Fruit fly (Drosophila melanogaster): Measurements from ENCODE around the gene CG13998.

Gene CG13998

DNA sequence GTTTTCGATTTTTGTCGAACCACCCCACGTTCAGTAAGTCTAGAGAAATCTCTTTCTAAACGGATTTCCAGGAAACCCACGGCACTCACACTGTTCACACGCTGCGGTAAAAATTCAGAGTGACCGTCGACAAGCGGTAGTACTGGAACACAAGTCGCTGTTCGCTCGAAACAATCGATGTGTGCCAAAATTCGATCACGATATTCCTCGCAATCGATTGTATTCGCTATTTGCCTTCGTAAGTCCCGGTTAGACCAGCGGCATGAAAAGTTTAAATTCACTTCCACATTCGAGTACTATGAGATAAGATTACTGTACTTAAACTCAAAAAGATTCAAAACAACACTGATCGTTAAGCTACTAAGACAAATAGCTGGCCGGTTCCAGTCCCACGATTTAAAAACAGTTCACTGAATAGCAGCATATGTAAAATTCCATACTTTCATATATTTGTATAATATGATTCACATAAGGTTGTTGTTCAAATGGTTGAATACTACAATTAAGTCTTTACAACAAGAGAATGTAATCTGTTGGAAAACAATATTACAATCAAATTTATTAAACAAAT, 24.3 kb upstream of the CG13998 start, which contains the start of gene chic:
Gene chic (minus strand): TSS at position 157 of the 571 bp plus-strand sequence.
- TF ChIP-seq CG4496 (GFP tag; IDR thresholded peaks at IDR 0.05) (no peak), rn (GFP tag; IDR thresholded peaks at IDR 0.05) (no peak), CG15710 (tag; optimal IDR thresholded peaks at IDR 0.05) (no peak), CG8301 (tag; optimal IDR thresholded peaks at IDR 0.05) (no peak), Pif1B (GFP tag; optimal IDR thresholded peaks at IDR 0.05) (no peak), CG9948 (tag; optimal IDR thresholded peaks at IDR 0.05) (no peak), Pif1A (GFP tag; optimal IDR thresholded peaks at IDR 0.05) (no peak), CG32121 (GFP tag; IDR thresholded peaks at IDR 0.05) (no peak), Snoo (tag; optimal IDR thresholded peaks at IDR 0.05) (no peak), EcR (GFP tag; optimal IDR thresholded peaks at IDR 0.05) (no peak), CG13204 (GFP tag; optimal IDR thresholded peaks at IDR 0.05) (no peak), D1 (tag; optimal IDR thresholded peaks at IDR 0.05) (no peak), CG8159 (tag; optimal IDR thresholded peaks at IDR 0.05) (no peak), Ets98B (GFP tag; IDR thresholded peaks at IDR 0.05) (no peak), CG14655 (GFP tag; optimal IDR thresholded peaks at IDR 0.05) (no peak), CG10348 (GFP tag; IDR thresholded peaks at IDR 0.05) (no peak)

dm6 chr2L:5979957-5980861, 23.6 kb upstream of the CG13998 start:
- no peak for TF ChIP-seq D1 (tag; optimal IDR thresholded peaks at IDR 0.05)
- TF ChIP-seq EcR (GFP tag; optimal IDR thresholded peaks at IDR 0.05) = peak; percentile 95
- TF ChIP-seq gl (tag; optimal IDR thresholded peaks at IDR 0.05) = no peak
- no peak for TF ChIP-seq CG4496 (GFP tag; IDR thresholded peaks at IDR 0.05)
- no peak for TF ChIP-seq CG8301 (tag; optimal IDR thresholded peaks at IDR 0.05)
- peak; percentile 30 for TF ChIP-seq Pif1B (GFP tag; optimal IDR thresholded peaks at IDR 0.05)
- peak; percentile 40 for TF ChIP-seq Pif1A (GFP tag; optimal IDR thresholded peaks at IDR 0.05)
- TF ChIP-seq Snoo (tag; optimal IDR thresholded peaks at IDR 0.05) = no peak
- no peak for TF ChIP-seq fd96Ca (GFP tag; IDR thresholded peaks at IDR 0.05)
- TF ChIP-seq CG34367 (tag; optimal IDR thresholded peaks at IDR 0.05) = no peak
- TF ChIP-seq CG17806 (tag; optimal IDR thresholded peaks at IDR 0.05) = peak; percentile 8
- no peak for TF ChIP-seq CG12605 (GFP tag; IDR thresholded peaks at IDR 0.05)
- TF ChIP-seq CG9948 (tag; optimal IDR thresholded peaks at IDR 0.05) = no peak
- TF ChIP-seq CG15710 (tag; optimal IDR thresholded peaks at IDR 0.05) = no peak
- TF ChIP-seq CG10348 (GFP tag; IDR thresholded peaks at IDR 0.05) = no peak
- peak; percentile 30 for TF ChIP-seq CG8159 (tag; optimal IDR thresholded peaks at IDR 0.05)
- TF ChIP-seq CG13204 (GFP tag; optimal IDR thresholded peaks at IDR 0.05) = peak; percentile 87
- no peak for TF ChIP-seq Ets98B (GFP tag; IDR thresholded peaks at IDR 0.05)
- TF ChIP-seq CG32121 (GFP tag; IDR thresholded peaks at IDR 0.05) = no peak
- no peak for TF ChIP-seq CG14655 (GFP tag; optimal IDR thresholded peaks at IDR 0.05)
- TF ChIP-seq rn (GFP tag; IDR thresholded peaks at IDR 0.05) = no peak

dm6 chr2L:5979055-5979399, 22.4 kb upstream of the CG13998 start:
- no peak for TF ChIP-seq rn (GFP tag; IDR thresholded peaks at IDR 0.05)
- no peak for TF ChIP-seq CG8159 (tag; optimal IDR thresholded peaks at IDR 0.05)
- TF ChIP-seq Pif1B (GFP tag; optimal IDR thresholded peaks at IDR 0.05) = no peak
- no peak for TF ChIP-seq EcR (GFP tag; optimal IDR thresholded peaks at IDR 0.05)
- no peak for TF ChIP-seq Pif1A (GFP tag; optimal IDR thresholded peaks at IDR 0.05)
- TF ChIP-seq CG12605 (GFP tag; IDR thresholded peaks at IDR 0.05) = no peak
- no peak for TF ChIP-seq CG9948 (tag; optimal IDR thresholded peaks at IDR 0.05)
- TF ChIP-seq CG17806 (tag; optimal IDR thresholded peaks at IDR 0.05) = no peak
- TF ChIP-seq CG32121 (GFP tag; IDR thresholded peaks at IDR 0.05) = no peak
- TF ChIP-seq CG14655 (GFP tag; optimal IDR thresholded peaks at IDR 0.05) = no peak
- no peak for TF ChIP-seq CG34367 (tag; optimal IDR thresholded peaks at IDR 0.05)
- TF ChIP-seq CG15710 (tag; optimal IDR thresholded peaks at IDR 0.05) = no peak
- TF ChIP-seq D1 (tag; optimal IDR thresholded peaks at IDR 0.05) = no peak
- no peak for TF ChIP-seq CG8301 (tag; optimal IDR thresholded peaks at IDR 0.05)
- TF ChIP-seq Snoo (tag; optimal IDR thresholded peaks at IDR 0.05) = no peak
- no peak for TF ChIP-seq CG13204 (GFP tag; optimal IDR thresholded peaks at IDR 0.05)
- no peak for TF ChIP-seq Ets98B (GFP tag; IDR thresholded peaks at IDR 0.05)
- no peak for TF ChIP-seq fd96Ca (GFP tag; IDR thresholded peaks at IDR 0.05)
- no peak for TF ChIP-seq CG10348 (GFP tag; IDR thresholded peaks at IDR 0.05)
- no peak for TF ChIP-seq CG4496 (GFP tag; IDR thresholded peaks at IDR 0.05)

DNA sequence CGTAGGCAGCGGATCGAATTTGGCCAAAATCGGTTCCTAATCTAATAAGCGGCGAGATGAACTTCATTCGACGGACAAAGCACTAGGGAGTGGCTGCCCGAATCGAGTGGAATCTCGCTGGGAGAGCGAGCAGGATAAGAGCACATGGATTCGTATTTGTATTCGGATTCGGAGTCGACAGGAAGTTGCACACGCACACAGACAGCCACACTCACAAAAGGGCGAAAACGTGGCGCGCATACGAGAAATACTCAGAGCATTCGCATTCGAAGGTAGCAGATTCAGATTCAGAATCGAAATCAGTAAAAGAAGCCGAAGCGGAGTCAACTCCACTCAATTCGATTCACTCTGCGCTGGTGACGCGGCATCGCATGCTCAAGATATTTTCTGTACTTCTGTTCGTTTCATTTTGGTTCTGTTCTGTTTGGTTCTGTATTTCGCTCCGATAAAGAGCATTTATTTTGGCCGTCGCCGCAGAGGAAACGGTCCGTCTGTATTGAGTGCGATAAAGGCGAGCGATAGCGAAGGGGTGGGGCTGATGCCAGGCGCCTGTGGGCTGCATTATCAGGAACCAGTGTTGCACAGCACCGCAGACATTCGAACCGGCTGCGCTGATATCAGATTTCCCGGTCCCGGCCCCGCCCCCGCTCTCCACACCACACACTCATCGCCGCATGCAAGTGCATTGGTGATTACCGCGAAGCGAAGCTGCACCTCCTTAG, 21.9 kb upstream of the CG13998 start:
- TF ChIP-seq EcR (GFP tag; optimal IDR thresholded peaks at IDR 0.05) = peak; percentile 45
- peak; percentile 7 for TF ChIP-seq Snoo (tag; optimal IDR thresholded peaks at IDR 0.05)
- TF ChIP-seq Pif1B (GFP tag; optimal IDR thresholded peaks at IDR 0.05) = peak; percentile 34
- TF ChIP-seq D1 (tag; optimal IDR thresholded peaks at IDR 0.05) = no peak
- TF ChIP-seq CG32121 (GFP tag; IDR thresholded peaks at IDR 0.05) = no peak
- no peak for TF ChIP-seq CG34367 (tag; optimal IDR thresholded peaks at IDR 0.05)
- TF ChIP-seq CG15710 (tag; optimal IDR thresholded peaks at IDR 0.05) = peak; percentile 5
- no peak for TF ChIP-seq Pif1A (GFP tag; optimal IDR thresholded peaks at IDR 0.05)
- no peak for TF ChIP-seq fd96Ca (GFP tag; IDR thresholded peaks at IDR 0.05)
- no peak for TF ChIP-seq CG9948 (tag; optimal IDR thresholded peaks at IDR 0.05)
- TF ChIP-seq CG13204 (GFP tag; optimal IDR thresholded peaks at IDR 0.05) = peak; percentile 68
- TF ChIP-seq CG17806 (tag; optimal IDR thresholded peaks at IDR 0.05) = no peak
- no peak for TF ChIP-seq CG8159 (tag; optimal IDR thresholded peaks at IDR 0.05)
- no peak for TF ChIP-seq CG12605 (GFP tag; IDR thresholded peaks at IDR 0.05)
- no peak for TF ChIP-seq Ets98B (GFP tag; IDR thresholded peaks at IDR 0.05)
- TF ChIP-seq CG14655 (GFP tag; optimal IDR thresholded peaks at IDR 0.05) = no peak
- TF ChIP-seq gl (tag; optimal IDR thresholded peaks at IDR 0.05) = no peak
